Worm (Caenorhabditis elegans): Measurements from ENCODE around the gene syx-5.

ce11 chrV:11787258-11787657 is 22.6 kb downstream of the syx-5 start, which contains the start of gene F55A11.7:
- no peak for TF ChIP-seq mef-2 (tag; optimal IDR thresholded peaks at IDR 0.05)
- TF ChIP-seq F16B12.6 (tag; optimal IDR thresholded peaks at IDR 0.05) = no peak
- no peak for TF ChIP-seq ama-1 (optimal IDR thresholded peaks at IDR 0.05)
- no peak for TF ChIP-seq elt-3 (tag; optimal IDR thresholded peaks at IDR 0.05)
- TF ChIP-seq lin-13 (GFP tag; optimal IDR thresholded peaks at IDR 0.05) = no peak
- no peak for TF ChIP-seq pax-3 (tag; optimal IDR thresholded peaks at IDR 0.05)

Measured in whole organism, L1 larva.